Worm (Caenorhabditis elegans): ENCODE measurements around the gene T18D3.5.

The T18D3.5 gene

DNA sequence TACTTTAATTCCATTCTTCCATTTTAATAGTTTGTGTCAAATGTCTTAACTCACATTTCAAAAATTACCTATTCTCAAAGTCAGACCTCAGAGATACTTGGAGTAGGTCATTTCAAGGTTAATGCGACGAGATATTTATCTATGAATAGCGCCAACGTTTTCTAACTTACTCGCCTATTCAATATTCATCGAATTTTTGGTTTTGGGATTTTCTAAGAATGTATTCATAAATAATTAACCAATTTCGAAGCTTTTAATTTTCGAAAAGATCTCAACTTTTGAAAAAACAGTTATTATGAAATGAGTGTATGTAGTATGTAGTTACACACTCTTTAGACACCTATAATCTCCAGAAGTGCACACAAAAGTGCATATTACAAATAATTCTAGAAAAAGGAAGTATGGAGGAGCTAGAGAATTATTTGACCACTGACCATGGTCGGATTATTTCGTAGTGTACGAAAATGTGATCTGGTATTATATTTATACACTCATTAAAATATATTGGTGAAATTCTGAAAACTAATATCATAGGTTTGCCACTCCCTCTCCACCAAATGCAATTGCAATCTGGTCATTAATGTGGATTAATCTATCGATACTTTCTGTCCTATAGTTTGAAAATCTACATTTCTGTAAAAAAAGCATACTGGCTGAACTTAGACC, 49.0 kb downstream of the T18D3.5 start:
- TF ChIP-seq ztf-23 (GFP tag; IDR thresholded peaks at IDR 0.05) (no peak), med-1 (GFP tag; optimal IDR thresholded peaks at IDR 0.05; ENCODE audit: insufficient read depth) (no peak), T22C8.4 (GFP tag; IDR thresholded peaks at IDR 0.05) (no peak), tab-1 (GFP tag; IDR thresholded peaks at IDR 0.05) (no peak), flt-1 (GFP tag; IDR thresholded peaks at IDR 0.05) (no peak), cog-1 (tag; optimal IDR thresholded peaks at IDR 0.05) (no peak), ref-1 (GFP tag; conservative IDR thresholded peaks at IDR 0.05) (no peak), klf-2 (GFP tag; conservative IDR thresholded peaks at IDR 0.05) (no peak), ztf-29 (GFP tag; IDR thresholded peaks at IDR 0.05) (no peak)

DNA sequence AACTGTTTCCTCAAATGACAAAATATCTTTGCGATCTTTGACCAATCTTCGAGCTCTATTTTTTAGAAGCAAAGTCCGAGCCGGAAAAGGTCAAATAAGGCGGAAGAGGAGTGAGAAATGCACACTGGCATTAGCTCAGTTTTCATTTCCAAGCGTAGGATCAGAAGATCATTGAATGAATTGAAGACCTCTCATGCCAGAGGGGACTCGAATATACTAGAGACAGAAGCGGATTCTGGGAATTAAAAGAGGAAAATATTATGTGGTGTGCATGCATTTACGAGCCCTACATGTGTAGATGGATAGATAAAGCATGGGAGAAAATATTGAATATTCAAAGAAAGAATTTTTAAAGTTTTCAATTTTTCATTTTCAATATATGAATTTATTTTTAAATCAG, 49.8 kb downstream of the T18D3.5 start:
- TF ChIP-seq cog-1 (tag; optimal IDR thresholded peaks at IDR 0.05), result no peak
- TF ChIP-seq klf-2 (GFP tag; conservative IDR thresholded peaks at IDR 0.05), result no peak
- TF ChIP-seq T22C8.4 (GFP tag; IDR thresholded peaks at IDR 0.05), result no peak
- no peak for TF ChIP-seq ref-1 (GFP tag; conservative IDR thresholded peaks at IDR 0.05)
- TF ChIP-seq flt-1 (GFP tag; IDR thresholded peaks at IDR 0.05), result no peak
- no peak for TF ChIP-seq ztf-29 (GFP tag; IDR thresholded peaks at IDR 0.05)
- TF ChIP-seq ztf-23 (GFP tag; IDR thresholded peaks at IDR 0.05), result no peak
- no peak for TF ChIP-seq med-1 (GFP tag; optimal IDR thresholded peaks at IDR 0.05; ENCODE audit: insufficient read depth)
- TF ChIP-seq tab-1 (GFP tag; IDR thresholded peaks at IDR 0.05), result no peak

Measured in whole organism, midembryonic.